Worm (Caenorhabditis elegans) whole organism, L4 larva: ENCODE data around the gene ceh-33.

Experiments
- lir-3 ChIP-seq: sonication (generic microtip); optimal IDR thresholded peaks from 2 replicates; lab custom pipeline; 2016; ENCODE audit warnings: mild to moderate bottlenecking, missing genetic modification characterization, missing compliant biosample characterization
- mdl-1 ChIP-seq, 2 experiments: fragments of 150-350 bp in 1 of 2; sonication (generic microtip) in 1 of 2; optimal IDR thresholded peaks; 2 replicates each; lab custom pipeline; 2014 to 2017; ENCODE audit warnings: missing biosample characterization in 2 of 2, missing genetic modification characterization in 2 of 2
- php-3 ChIP-seq: fragments of 200-800 bp; sonication (Bioruptor generic); IDR thresholded peaks from 2 replicates; pipeline ENCODE4 v1.3.6; 2022; ENCODE audit warnings: missing genetic modification reagents, missing genetic modification characterization, missing compliant biosample characterization
- zip-2 ChIP-seq: fragments of 150-350 bp; optimal IDR thresholded peaks from 2 replicates; lab custom pipeline; 2014; ENCODE audit warnings: missing biosample characterization, missing genetic modification characterization

- TF ChIP-seq mdl-1 (tag; optimal IDR thresholded peaks at IDR 0.05; lab: Kevin White, UChicago) (no peak), lir-3 (tag; lab: Kevin White, UChicago) (no peak), zip-2 (no peak), php-3 (GFP tag; lab: Robert Waterston, UW) (no peak)
These were observed 28.5 kb downstream of the ceh-33 start for ce11 chrV:5295940-5296339.
